Worm (Caenorhabditis elegans) whole organism, dauer: ENCODE data around the gene gpa-6.

Experiments
- unc-62 ChIP-seq: sonication (generic microtip); optimal IDR thresholded peaks from 2 replicates; lab custom pipeline; 2017; ENCODE audit warnings: missing biosample characterization, missing genetic modification reagents, missing genetic modification characterization

Gene gpa-6

DNA sequence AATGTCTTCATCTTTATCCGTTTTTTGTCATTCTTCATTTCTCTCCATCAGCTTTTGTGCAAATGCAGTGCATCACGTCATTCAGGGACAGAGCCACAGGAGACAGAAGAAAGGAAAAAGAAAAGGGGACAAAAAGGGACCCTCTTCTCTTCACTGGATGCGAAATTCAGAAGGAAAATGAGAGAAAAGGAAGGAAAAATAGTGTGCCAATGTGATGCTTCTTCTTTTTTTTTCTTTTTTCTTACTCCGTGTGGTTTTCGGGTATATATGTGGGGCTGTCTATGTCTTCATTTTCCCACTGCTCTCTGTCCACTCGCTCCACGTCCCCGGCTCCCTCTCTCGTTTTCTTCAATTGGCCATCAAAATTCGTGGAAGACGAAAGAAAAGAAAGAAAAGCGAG, 19.5 kb downstream of the gpa-6 start:
- TF ChIP-seq unc-62 (GFP tag; lab: Kevin White, UChicago) = no peak

DNA sequence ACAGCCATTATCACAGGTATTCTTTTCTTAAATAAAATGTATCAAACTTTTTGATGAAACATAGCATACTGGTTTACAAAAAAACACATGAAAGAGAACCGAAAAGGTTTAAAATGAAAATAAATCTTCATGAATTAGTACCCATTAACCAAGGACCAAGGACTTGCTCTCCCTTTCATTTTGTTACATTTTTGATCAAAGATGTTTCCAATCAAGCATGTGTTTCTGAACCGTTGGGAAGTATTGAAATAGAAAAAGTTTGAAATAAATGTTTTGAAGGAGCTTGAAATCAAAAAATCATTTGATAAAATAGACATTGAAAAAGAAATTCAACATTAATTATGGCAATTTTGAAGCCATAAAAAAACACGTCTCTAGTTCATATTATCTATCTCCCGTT, 21.5 kb downstream of the gpa-6 start:
- TF ChIP-seq unc-62 (GFP tag; lab: Kevin White, UChicago) = no peak

DNA sequence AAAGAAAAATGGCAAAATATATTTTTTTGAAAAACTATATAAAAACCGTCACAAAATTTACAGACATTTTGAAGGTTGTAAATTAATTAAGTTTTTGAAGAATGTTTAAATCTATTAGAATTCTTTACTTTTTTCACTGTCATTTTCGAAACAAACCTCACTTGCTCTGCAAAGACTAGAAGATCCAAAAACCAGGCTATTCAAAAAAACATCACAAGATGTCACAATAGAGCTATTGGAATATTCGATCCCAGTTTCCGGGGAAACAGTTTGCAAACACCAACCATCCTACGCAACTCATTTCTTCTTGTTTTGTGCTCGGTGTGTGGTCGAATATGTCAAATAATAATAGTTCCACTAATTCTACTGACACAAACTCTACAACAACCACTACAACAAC, 25.8 kb downstream of the gpa-6 start, which contains the start of gene R12H7.4:
Gene R12H7.4 (plus strand): TSS at position 301 of the 400 bp plus-strand sequence.
- TF ChIP-seq unc-62 (GFP tag; lab: Kevin White, UChicago) = no peak

DNA sequence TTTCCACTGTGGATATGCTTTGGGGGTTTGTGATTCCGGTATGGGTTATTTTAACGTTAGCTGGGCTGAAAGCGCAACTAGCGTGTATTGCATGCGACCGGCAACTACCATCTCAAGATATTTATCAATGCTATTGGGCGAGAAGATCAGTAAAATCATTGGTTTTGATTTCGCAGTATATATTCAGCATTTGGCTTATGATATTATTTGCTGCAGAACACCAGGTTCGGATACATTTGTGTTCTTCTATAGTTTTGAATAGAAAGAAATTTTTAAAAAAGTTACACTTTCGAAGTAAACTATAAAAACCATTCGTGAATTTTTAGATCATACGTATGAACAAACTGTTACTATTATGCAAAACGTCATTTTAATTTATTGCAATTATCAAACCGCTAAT, 26.9 kb downstream of the gpa-6 start:
- TF ChIP-seq unc-62 (GFP tag; lab: Kevin White, UChicago) = no peak

DNA sequence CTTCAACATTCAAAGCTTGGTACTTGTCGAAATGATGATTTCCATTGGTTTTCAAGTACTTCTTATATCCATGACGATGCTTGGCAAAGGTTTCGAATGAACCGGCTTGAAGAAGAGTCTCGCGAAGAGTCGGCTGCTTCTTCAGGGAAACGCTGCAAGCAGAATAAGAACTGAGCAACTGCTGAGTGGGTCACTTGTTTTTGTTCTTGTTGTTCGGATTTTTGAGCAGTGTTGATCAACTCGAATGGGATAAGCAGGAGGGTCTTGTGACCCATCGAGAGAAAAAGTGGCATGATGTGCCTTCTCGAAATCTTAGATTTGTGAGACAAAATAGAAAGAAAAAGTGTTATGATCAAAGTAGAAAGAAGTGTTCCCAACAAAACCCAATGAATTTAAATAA, 29.6 kb downstream of the gpa-6 start:
- no peak for TF ChIP-seq unc-62 (GFP tag; lab: Kevin White, UChicago)

DNA sequence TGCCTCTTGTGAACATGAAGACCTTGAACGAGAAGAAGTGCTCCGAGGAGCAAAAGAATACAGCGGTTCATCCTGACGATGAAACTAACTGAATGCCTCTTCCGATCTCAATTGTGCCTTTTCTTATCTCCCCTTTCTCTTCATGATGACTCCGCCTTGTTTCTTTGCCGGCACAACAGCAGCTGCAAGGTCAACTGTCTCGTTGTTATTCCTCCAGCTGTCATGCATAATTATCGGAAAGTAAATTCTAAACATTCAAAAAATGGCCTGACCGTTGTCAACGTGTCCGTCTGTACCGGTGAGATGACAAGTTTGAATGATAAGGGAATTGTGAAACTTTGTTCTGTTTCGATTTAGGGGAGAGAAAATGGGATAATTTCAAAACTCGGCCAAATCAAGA, 30.3 kb downstream of the gpa-6 start, which contains the start of gene asp-4:
Gene asp-4 (minus strand): TSS at position 106 of the 400 bp plus-strand sequence.
- no peak for TF ChIP-seq unc-62 (GFP tag; lab: Kevin White, UChicago)

DNA sequence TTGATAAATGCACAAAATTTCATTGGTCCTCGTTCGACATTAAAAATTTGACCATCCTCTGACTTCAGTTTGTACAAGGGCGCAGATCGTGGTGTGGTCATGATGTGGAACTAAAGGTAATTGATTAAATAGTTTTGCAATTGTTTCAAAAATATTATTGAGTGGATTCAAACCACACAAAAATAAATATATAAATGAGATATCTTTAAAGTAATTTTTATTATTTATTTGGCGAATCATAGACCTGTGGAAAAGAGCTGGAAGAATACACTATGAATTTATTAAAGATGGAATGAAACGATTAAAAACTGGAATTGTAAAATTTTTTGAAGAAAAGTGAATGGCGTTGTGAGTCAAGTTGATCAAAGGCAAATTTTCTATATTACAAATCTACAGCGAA, 32.4 kb downstream of the gpa-6 start, which contains the start of gene skr-20:
Gene skr-20 (minus strand): TSS at position 101 of the 400 bp plus-strand sequence.
- no peak for TF ChIP-seq unc-62 (GFP tag; lab: Kevin White, UChicago)

DNA sequence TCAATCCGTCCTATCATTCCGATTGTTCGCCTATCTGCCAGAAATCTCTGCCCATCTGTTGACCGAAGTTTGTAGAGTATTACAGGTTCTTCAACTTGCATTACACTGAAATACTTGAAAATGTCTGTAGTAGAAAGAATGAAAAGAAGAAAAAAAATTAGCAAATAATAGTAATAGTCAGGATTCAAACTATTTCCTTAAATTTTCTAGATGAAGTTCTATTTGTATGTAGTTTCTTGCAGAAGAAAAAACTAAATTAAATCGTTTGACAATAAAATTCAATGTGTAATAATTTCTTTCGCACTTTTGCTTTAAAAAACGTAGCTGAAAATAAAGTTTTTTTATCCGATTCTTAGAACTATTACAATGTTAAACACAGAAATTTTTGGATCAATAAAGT, 33.6 kb downstream of the gpa-6 start, which contains the start of gene skr-19:
Gene skr-19 (minus strand): TSS at position 101 of the 400 bp plus-strand sequence.
- TF ChIP-seq unc-62 (GFP tag; lab: Kevin White, UChicago) = no peak

DNA sequence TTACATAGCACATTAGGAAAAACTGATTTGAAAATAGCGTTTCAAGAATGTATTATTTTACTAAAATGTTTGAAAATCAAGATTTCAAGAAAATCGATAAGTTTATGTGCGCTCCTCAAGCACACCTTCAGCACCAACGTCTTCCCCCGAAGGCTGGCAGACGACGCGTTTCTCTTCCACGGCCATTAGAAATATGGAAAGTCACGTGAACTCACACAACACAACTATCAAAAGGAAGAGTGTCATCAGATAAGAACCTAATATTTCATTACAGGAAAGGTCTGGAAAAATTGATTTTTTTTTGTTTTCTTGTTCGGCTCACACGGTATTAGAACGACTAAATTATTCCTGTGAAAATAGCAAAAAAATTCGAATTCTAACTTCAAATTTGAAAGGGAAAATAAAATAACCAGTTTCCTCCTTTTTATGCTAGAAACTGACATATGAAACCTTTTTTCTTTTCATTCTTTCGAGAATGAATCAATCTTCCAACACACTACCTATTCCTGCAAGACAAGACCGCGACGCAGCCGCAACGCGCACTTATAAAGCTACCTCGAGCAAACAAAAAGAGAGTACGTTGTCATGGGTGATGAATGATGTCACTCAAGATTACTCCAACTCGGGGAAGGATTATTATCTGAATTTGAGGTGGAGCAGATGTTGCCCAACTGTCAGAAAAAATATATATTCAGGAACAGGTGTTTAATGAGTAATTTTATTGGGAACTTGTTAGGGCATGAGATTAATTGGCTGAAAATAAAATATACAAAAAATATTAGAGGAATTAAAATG, 34.3 kb downstream of the gpa-6 start:
- TF ChIP-seq unc-62 (GFP tag; lab: Kevin White, UChicago) = no peak

DNA sequence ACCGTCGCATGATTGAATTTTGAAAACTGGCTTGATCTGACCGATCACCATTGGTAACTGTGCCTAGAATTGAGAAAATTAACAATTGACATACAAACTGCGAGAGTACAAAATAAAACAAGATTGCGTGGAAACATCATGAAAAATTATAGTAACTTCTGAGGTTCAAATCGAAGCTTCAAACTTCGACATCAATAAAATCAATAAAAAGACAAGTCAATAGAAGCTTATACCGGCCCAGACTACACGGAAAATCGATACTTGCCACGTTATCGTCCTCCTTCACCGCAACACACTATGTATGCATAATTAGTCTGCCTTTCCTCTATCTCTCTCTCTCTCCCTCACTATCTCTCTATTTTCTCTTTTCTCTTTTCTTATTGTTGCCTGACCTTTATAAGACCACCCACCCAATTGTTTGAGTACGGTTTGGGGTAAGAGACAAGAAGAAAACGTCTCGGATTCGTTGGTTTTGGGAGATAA, 35.6 kb downstream of the gpa-6 start, which contains the start of gene skr-21:
Gene skr-21 (minus strand): TSS at position 51 of the 483 bp plus-strand sequence.
- no peak for TF ChIP-seq unc-62 (GFP tag; lab: Kevin White, UChicago)

DNA sequence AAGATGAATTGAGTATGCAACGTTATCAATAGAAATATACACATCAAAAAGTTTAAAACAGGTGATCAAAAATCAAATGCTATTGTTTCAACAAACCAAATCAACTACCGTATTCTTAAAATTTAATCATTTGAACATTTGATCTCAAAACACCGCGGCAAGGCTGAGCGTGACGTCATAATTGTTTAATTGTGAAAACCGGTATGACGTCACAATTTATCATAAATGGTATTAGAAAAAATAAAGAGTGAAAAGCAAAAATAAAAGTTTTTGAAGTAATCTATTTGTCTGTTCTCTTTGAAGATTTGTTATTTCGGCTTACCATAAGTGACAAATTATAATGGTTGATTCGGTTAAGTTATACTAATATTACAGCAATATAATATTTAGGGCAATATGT, 36.8 kb downstream of the gpa-6 start:
- no peak for TF ChIP-seq unc-62 (GFP tag; lab: Kevin White, UChicago)

DNA sequence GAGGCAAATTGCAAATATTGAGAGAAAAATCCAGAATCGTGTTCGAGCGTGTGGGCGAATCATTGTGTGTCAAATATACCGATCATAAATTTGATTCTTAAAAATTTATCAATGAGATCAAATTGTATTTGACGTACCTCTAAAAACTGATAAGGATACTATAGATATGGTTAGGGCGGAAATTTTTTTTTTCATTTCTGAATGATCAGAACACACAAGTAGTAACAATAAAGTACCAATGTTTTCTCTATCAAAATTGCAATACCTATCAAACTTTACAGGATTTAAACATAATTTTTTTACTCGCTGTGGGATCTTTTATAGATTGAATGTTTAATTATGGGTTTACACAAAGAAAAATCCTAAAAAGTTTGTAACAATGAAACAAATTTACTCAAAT, 41.2 kb downstream of the gpa-6 start, which contains the start of gene bgnt-1.5:
Gene bgnt-1.5 (minus strand): TSS at position 101 of the 400 bp plus-strand sequence.
- no peak for TF ChIP-seq unc-62 (GFP tag; lab: Kevin White, UChicago)

DNA sequence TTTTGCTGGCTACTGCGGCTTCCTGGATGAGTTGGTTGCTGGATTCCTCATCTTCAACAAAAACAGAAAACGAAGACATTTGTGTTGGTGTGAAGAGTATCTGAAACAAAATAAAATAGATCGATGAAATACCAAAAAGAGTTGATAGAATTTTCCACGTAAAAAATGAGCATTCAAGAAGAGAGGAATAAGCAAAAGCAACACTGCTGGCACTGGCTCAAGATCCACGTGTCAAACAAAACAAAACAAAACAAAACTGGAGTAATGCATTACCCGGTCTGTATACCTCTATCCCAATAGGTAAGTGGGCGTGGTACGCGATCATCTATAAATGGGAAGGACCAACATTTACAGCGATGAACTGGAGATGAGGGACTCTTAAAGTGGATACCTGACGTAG, 43.9 kb downstream of the gpa-6 start, which contains the start of gene K08H2.2:
Gene K08H2.2 (minus strand): TSS at position 101 of the 400 bp plus-strand sequence.
- no peak for TF ChIP-seq unc-62 (GFP tag; lab: Kevin White, UChicago)

DNA sequence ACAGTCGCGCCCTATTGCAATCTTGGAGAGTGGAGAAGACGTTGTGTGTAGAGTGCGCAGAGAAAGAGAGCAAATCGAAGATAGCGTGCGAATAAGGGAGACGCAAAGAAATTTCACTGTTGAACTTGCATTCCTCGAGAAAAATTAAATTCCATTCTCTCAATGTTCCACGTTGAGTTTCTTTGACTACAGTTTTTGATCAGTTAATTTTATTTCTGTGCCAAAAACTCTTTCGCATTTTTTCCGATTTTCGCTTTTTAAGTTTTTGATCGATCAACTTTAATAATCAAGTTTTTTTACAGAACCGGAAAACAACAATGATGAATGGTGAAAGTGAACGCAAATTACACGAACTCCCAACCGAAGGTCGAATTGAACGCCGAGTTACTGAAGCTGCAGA, 46.1 kb downstream of the gpa-6 start, which contains the start of gene K08H2.3:
Gene K08H2.3 (plus strand): TSS at position 301 of the 400 bp plus-strand sequence.
- TF ChIP-seq unc-62 (GFP tag; lab: Kevin White, UChicago) = no peak

DNA sequence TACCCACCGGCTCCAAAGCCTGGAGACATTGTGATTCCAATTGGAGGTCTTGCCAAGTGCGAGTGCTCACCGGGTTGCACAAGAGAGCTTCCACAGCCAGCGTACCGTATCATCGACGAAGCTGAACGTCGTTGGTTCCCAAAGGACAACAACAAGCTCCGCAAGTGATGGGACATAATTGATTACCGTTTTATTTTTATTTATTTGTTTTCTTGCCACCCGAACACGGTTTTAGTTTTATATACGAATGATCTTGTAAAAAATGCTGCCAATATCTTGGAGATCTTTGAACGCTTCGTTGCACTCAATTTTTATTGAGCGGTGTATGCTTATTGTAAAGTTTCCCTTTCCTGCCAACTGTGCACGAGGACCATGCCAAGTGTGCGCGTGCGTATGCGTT, 47.2 kb downstream of the gpa-6 start, which contains the start of gene K08H2.4:
Gene K08H2.4 (plus strand): TSS at position 301 of the 400 bp plus-strand sequence.
- TF ChIP-seq unc-62 (GFP tag; lab: Kevin White, UChicago) = no peak

DNA sequence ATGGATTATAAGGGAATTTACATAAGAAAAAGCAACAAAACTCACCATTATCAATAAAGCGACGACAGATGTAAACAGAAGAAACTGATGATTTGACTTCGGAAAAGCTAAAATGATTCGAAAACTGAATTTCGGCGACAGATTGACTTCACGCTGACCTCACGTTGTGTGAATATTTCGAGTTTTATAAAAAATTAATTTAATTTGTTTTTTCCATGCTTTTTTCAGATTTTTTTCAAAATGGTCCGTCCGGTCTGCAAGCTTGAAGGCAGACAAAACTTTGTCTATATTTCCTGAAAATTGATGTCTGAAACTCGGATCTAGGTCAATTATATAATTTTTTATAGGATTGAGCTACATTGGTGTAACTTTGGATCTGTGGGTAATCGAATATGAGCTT, 51.2 kb downstream of the gpa-6 start, which contains the start of gene K08H2.5:
Gene K08H2.5 (minus strand): TSS at position 101 of the 400 bp plus-strand sequence.
- no peak for TF ChIP-seq unc-62 (GFP tag; lab: Kevin White, UChicago)
